Fruit fly (Drosophila melanogaster): ENCODE measurements around the gene alph.

DNA sequence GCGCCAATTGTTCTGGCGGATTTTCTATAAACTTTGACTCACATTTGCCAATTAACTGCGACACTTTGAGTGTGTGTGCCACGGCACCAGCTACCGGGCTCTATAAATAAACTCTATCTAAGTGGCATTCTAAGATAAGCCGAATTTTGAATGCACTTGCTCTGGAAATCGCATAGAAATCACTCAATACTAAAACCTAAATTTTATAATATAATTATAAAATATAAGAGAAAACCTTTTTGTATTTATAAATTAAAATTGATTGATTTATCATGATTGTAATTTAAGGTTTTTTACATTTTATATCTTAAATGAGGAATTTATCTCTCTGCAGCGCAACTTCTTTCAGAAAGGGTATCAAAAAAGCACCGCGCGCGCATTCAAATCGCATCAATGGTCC, 42.5 kb upstream of the alph start:
- TF ChIP-seq Hr39 (GFP tag; optimal IDR thresholded peaks at IDR 0.05) (no peak), Lpt (GFP tag; optimal IDR thresholded peaks at IDR 0.05) (no peak), CG8632 (GFP tag; optimal IDR thresholded peaks at IDR 0.05) (no peak), OdsH (GFP tag; optimal IDR thresholded peaks at IDR 0.05) (no peak), CG34406 (GFP tag; optimal IDR thresholded peaks at IDR 0.05) (no peak), Eip78C (GFP tag) (no peak), CG6163 (GFP tag; IDR thresholded peaks at IDR 0.05) (no peak), acj6 (GFP tag; optimal IDR thresholded peaks at IDR 0.05) (no peak), fd59A (GFP tag; optimal IDR thresholded peaks at IDR 0.05) (no peak), Gug (GFP tag; IDR thresholded peaks at IDR 0.05) (no peak)

All from whole organism, prepupa.